Fruit fly (Drosophila melanogaster): Measurements from ENCODE around the gene CG43402.

CG43402 gene

dm6 chr2L:1485975-1486665, 43.7 kb downstream of the CG43402 start:
- no peak for TF ChIP-seq CG17801 (GFP tag; optimal IDR thresholded peaks at IDR 0.05; ENCODE audit: partially characterized antibody)

dm6 chr2L:1491791-1492345, 49.4 kb downstream of the CG43402 start, which contains the start of gene CG31928:
TSS of gene CG31928 (plus strand) at chr2L:1492295.
- TF ChIP-seq CG17801 (GFP tag; optimal IDR thresholded peaks at IDR 0.05; ENCODE audit: partially characterized antibody): no peak
